Worm (Caenorhabditis elegans): ENCODE results near the gene wdr-60.

wdr-60 gene

ce11 chrIII:5017550-5017949 is 30.5 kb downstream of the wdr-60 start, which contains the start of gene larp-1:
TSS of gene larp-1 (minus strand) at chrIII:5017650.
- TF ChIP-seq nhr-47 (tag; optimal IDR thresholded peaks at IDR 0.05) (no peak), pqm-1 (tag; optimal IDR thresholded peaks at IDR 0.05) (no peak), mab-9 (GFP tag; IDR thresholded peaks at IDR 0.05) (no peak), nhr-12 (tag; optimal IDR thresholded peaks at IDR 0.05) (no peak), skn-1 (tag; optimal IDR thresholded peaks at IDR 0.05) (no peak), unc-98 (GFP tag; IDR thresholded peaks at IDR 0.05) (no peak), snpc-4 (tag; optimal IDR thresholded peaks at IDR 0.05) (no peak), lir-3 (tag; optimal IDR thresholded peaks at IDR 0.05; ENCODE audit: poor library complexity) (no peak), zag-1 (tag; optimal IDR thresholded peaks at IDR 0.05) (no peak), mep-1 (tag; optimal IDR thresholded peaks at IDR 0.05) (no peak), grh-1 (GFP tag; IDR thresholded peaks at IDR 0.05) (no peak), C16A3.4 (tag; optimal IDR thresholded peaks at IDR 0.05) (no peak)

- TF ChIP-seq jun-1 (tag; optimal IDR thresholded peaks at IDR 0.05) (peak; percentile 97), mef-2 (tag; optimal IDR thresholded peaks at IDR 0.05) (peak; percentile 92), nhr-90 (tag; optimal IDR thresholded peaks at IDR 0.05; ENCODE audit: poor library complexity) (peak; percentile 99), elt-3 (tag; optimal IDR thresholded peaks at IDR 0.05) (peak in 5 of 6 experiments; percentile 48 to 96 (median 90)), lin-35 (GFP tag; optimal IDR thresholded peaks at IDR 0.05) (peak; percentile 95 to 96), mep-1 (tag; optimal IDR thresholded peaks at IDR 0.05) (peak; percentile 99), efl-3 (GFP tag; optimal IDR thresholded peaks at IDR 0.05) (peak; percentile 84), egl-13 (tag; optimal IDR thresholded peaks at IDR 0.05) (peak; percentile 95), ceh-90 (tag; optimal IDR thresholded peaks at IDR 0.05) (peak; percentile 56), nhr-76 (tag; optimal IDR thresholded peaks at IDR 0.05) (peak; percentile 61), nhr-20 (tag; optimal IDR thresholded peaks at IDR 0.05) (peak; percentile 99), skn-1 (tag; optimal IDR thresholded peaks at IDR 0.05) (peak; percentile 94), lin-14 (GFP tag; optimal IDR thresholded peaks at IDR 0.05) (peak; percentile 99), fos-1 (tag; optimal IDR thresholded peaks at IDR 0.05) (peak; percentile 94), ztf-4 (tag; optimal IDR thresholded peaks at IDR 0.05) (peak; percentile 98), hlh-4 (tag; optimal IDR thresholded peaks at IDR 0.05) (no peak), pag-3 (tag; optimal IDR thresholded peaks at IDR 0.05; ENCODE audit: borderline replicate concordance, insufficient read depth) (peak; percentile 44), dpl-1 (GFP tag; optimal IDR thresholded peaks at IDR 0.05) (peak; percentile 91 to 94 (median 92)), swsn-7 (tag; optimal IDR thresholded peaks at IDR 0.05) (peak; percentile 99), alr-1 (tag; optimal IDR thresholded peaks at IDR 0.05; ENCODE audit: borderline replicate concordance) (no peak), nhr-85 (tag) (peak; percentile 99), unc-98 (GFP tag; IDR thresholded peaks at IDR 0.05) (peak; percentile 19; the same call in 1 of the 2 replicates), Y116A8C.19 (tag; optimal IDR thresholded peaks at IDR 0.05; ENCODE audit: borderline replicate concordance) (no peak), ets-5 (GFP tag; IDR thresholded peaks at IDR 0.05) (no peak), sptf-1 (tag; optimal IDR thresholded peaks at IDR 0.05) (no peak), lin-13 (GFP tag; optimal IDR thresholded peaks at IDR 0.05) (peak; percentile 98), zag-1 (tag; optimal IDR thresholded peaks at IDR 0.05) (peak; percentile 57), aha-1 (tag; optimal IDR thresholded peaks at IDR 0.05) (peak; percentile 96), ceh-82 (tag; optimal IDR thresholded peaks at IDR 0.05) (peak; percentile 96 to 99 (median 97)), lsy-2 (tag; optimal IDR thresholded peaks at IDR 0.05) (peak; percentile 97), lir-3 (tag; optimal IDR thresholded peaks at IDR 0.05; ENCODE audit: poor library complexity) (peak; percentile 91), hlh-17 (GFP tag; optimal IDR thresholded peaks at IDR 0.05; ENCODE audit: borderline replicate concordance) (no peak), fkh-4 (tag; optimal IDR thresholded peaks at IDR 0.05; ENCODE audit: borderline replicate concordance) (peak; percentile 62), C34B4.2 (tag; optimal IDR thresholded peaks at IDR 0.05) (peak; percentile 34), pax-3 (tag; optimal IDR thresholded peaks at IDR 0.05) (peak; percentile 94), snpc-4 (tag; optimal IDR thresholded peaks at IDR 0.05) (peak; percentile 92), nhr-47 (tag; optimal IDR thresholded peaks at IDR 0.05) (peak; percentile 99), ama-1 (optimal IDR thresholded peaks at IDR 0.05) (peak; percentile 73), tbx-2 (tag; optimal IDR thresholded peaks at IDR 0.05) (peak; percentile 99), pqm-1 (tag; optimal IDR thresholded peaks at IDR 0.05) (peak; percentile 37), nhr-12 (tag; optimal IDR thresholded peaks at IDR 0.05) (peak; percentile 11), hpl-2 (GFP tag; optimal IDR thresholded peaks at IDR 0.05) (peak; percentile 90), nhr-71 (tag; optimal IDR thresholded peaks at IDR 0.05) (peak; percentile 99), zip-4 (GFP tag; optimal IDR thresholded peaks at IDR 0.05) (peak; percentile 88)
These were observed 31.2 kb downstream of the wdr-60 start, which contains the start of gene wip-1 for ce11 chrIII:5018116-5018689. TSS of gene wip-1 (plus strand) at chrIII:5018639.
